Fruit fly (Drosophila melanogaster): Measurements from ENCODE around the gene CG4836.

- no peak for TF ChIP-seq ey (GFP tag; optimal IDR thresholded peaks at IDR 0.05)
- no peak for TF ChIP-seq Rel (GFP tag; optimal IDR thresholded peaks at IDR 0.05)
- TF ChIP-seq Rel (tag; optimal IDR thresholded peaks at IDR 0.05): no peak
- no peak for TF ChIP-seq h (GFP tag; optimal IDR thresholded peaks at IDR 0.05)
- TF ChIP-seq CG32264 (GFP tag; optimal IDR thresholded peaks at IDR 0.05): no peak
- TF ChIP-seq N (GFP tag; optimal IDR thresholded peaks at IDR 0.05): no peak
- TF ChIP-seq psq (GFP tag; optimal IDR thresholded peaks at IDR 0.05): no peak
- no peak for TF ChIP-seq woc (GFP tag; optimal IDR thresholded peaks at IDR 0.05)
- TF ChIP-seq Hr83 (GFP tag; optimal IDR thresholded peaks at IDR 0.05; ENCODE audit: poor library complexity, severe bottlenecking): no peak
- no peak for TF ChIP-seq CG9705 (GFP tag; optimal IDR thresholded peaks at IDR 0.05)
- no peak for TF ChIP-seq GATAd (GFP tag; optimal IDR thresholded peaks at IDR 0.05)
- TF ChIP-seq lola (GFP tag; optimal IDR thresholded peaks at IDR 0.05): no peak
These were observed 43.8 kb downstream of the CG4836 start, which contains the start of gene mdlc for dm6 chr3R:20057501-20057900.

Data from whole organism, wandering third instar larva.